Fruit fly (Drosophila melanogaster): ENCODE data around the gene vkg.

dm6 chr2L:5055528-5055927, 27.5 kb upstream of the vkg start:
- TF ChIP-seq dac (GFP tag; optimal IDR thresholded peaks at IDR 0.05) (no peak), cyc (GFP tag; optimal IDR thresholded peaks at IDR 0.05) (no peak), CG15336 (GFP tag; IDR thresholded peaks at IDR 0.05) (no peak), Sox15 (GFP tag; optimal IDR thresholded peaks at IDR 0.05) (no peak), CG6808 (GFP tag; optimal IDR thresholded peaks at IDR 0.05) (no peak), acj6 (GFP tag; optimal IDR thresholded peaks at IDR 0.05) (no peak), CG10631 (GFP tag; optimal IDR thresholded peaks at IDR 0.05) (no peak), CG11902 (GFP tag; optimal IDR thresholded peaks at IDR 0.05) (no peak), CG9139 (GFP tag; optimal IDR thresholded peaks at IDR 0.05) (no peak), Hr39 (GFP tag; optimal IDR thresholded peaks at IDR 0.05) (no peak)

Measured in whole organism, prepupa.